Fruit fly (Drosophila melanogaster) whole organism, pupa: ENCODE data around the gene CG34179.

ENCODE experiments used
- CG10348 ChIP-seq: fragments of 200-800 bp; sonication (Bioruptor generic); IDR thresholded peaks from 2 replicates; pipeline ENCODE4 v1.3.6; 2022; ENCODE audit warnings: missing biosample characterization, missing genetic modification characterization
- CG12605 ChIP-seq: fragments of 200-800 bp; sonication (Bioruptor generic); IDR thresholded peaks from 2 replicates; pipeline ENCODE4 v1.3.6; 2022; ENCODE audit warnings: missing biosample characterization, missing genetic modification characterization
- CG13204 ChIP-seq: fragments of 200-800 bp; sonication (Bioruptor generic); optimal IDR thresholded peaks from 2 replicates; lab custom pipeline; 2018; ENCODE audit warnings: missing biosample characterization, mild to moderate bottlenecking, missing genetic modification characterization, moderate library complexity
- CG14655 ChIP-seq: fragments of 200-800 bp; sonication (Bioruptor generic); optimal IDR thresholded peaks from 3 replicates; lab custom pipeline; 2017; ENCODE audit warnings: mild to moderate bottlenecking, missing biosample characterization, missing genetic modification reagents, missing genetic modification characterization
- CG15710 ChIP-seq: fragments of 200-800 bp; sonication (Bioruptor generic); optimal IDR thresholded peaks from 2 replicates; lab custom pipeline; 2018; ENCODE audit warnings: missing biosample characterization, mild to moderate bottlenecking, missing genetic modification characterization, moderate library complexity
- CG17806 ChIP-seq: fragments of 200-800 bp; sonication (Bioruptor generic); optimal IDR thresholded peaks from 2 replicates; lab custom pipeline; 2018; ENCODE audit warnings: missing biosample characterization, mild to moderate bottlenecking, missing genetic modification characterization, moderate library complexity
- CG32121 ChIP-seq: fragments of 200-800 bp; sonication (Bioruptor generic); IDR thresholded peaks from 2 replicates; pipeline ENCODE4 v1.3.6; 2022; ENCODE audit warnings: missing biosample characterization, missing genetic modification characterization
- CG34367 ChIP-seq: fragments of 200-800 bp; sonication (Bioruptor generic); optimal IDR thresholded peaks from 2 replicates; lab custom pipeline; 2018; ENCODE audit warnings: missing biosample characterization, mild to moderate bottlenecking, missing genetic modification characterization
- CG4496 ChIP-seq: fragments of 200-800 bp; sonication (Bioruptor generic); IDR thresholded peaks from 3 replicates; pipeline ENCODE4 v1.3.6; 2022; ENCODE audit warnings: missing biosample characterization, missing genetic modification characterization
- CG8159 ChIP-seq: fragments of 200-800 bp; sonication (Bioruptor generic); optimal IDR thresholded peaks from 3 replicates; lab custom pipeline; 2018; ENCODE audit warnings: missing biosample characterization, mild to moderate bottlenecking, missing genetic modification characterization, moderate library complexity
- CG8301 ChIP-seq: fragments of 200-800 bp; sonication (Bioruptor generic); optimal IDR thresholded peaks from 2 replicates; lab custom pipeline; 2018; ENCODE audit warnings: missing biosample characterization, mild to moderate bottlenecking, missing genetic modification characterization
- CG9948 ChIP-seq: fragments of 200-800 bp; sonication (Bioruptor generic); optimal IDR thresholded peaks from 2 replicates; lab custom pipeline; 2018; ENCODE audit warnings: missing biosample characterization, mild to moderate bottlenecking, missing genetic modification characterization, moderate library complexity
- D1 ChIP-seq: fragments of 200-800 bp; sonication (Bioruptor generic); optimal IDR thresholded peaks from 2 replicates; lab custom pipeline; 2018; ENCODE audit warnings: missing biosample characterization, mild to moderate bottlenecking, missing genetic modification characterization, moderate library complexity
- EcR ChIP-seq: fragments of 200-800 bp; sonication (Bioruptor generic); optimal IDR thresholded peaks from 3 replicates; lab custom pipeline; 2019; ENCODE audit warnings: missing biosample characterization, missing genetic modification characterization, mild to moderate bottlenecking, moderate library complexity, missing genetic modification reagents
- Ets98B ChIP-seq: fragments of 200-800 bp; sonication (Bioruptor generic); IDR thresholded peaks from 2 replicates; pipeline ENCODE4 v1.3.6; 2022; ENCODE audit warnings: missing biosample characterization, missing genetic modification characterization
- Pif1A ChIP-seq: fragments of 200-800 bp; sonication (Bioruptor generic); optimal IDR thresholded peaks from 3 replicates; lab custom pipeline; 2016; ENCODE audit warnings: missing biosample characterization, missing genetic modification characterization
- Pif1B ChIP-seq: fragments of 200-800 bp; sonication (Bioruptor generic); optimal IDR thresholded peaks from 3 replicates; lab custom pipeline; 2016; ENCODE audit warnings: missing biosample characterization, missing genetic modification characterization
- Snoo ChIP-seq: fragments of 200-800 bp; sonication (Bioruptor generic); optimal IDR thresholded peaks from 3 replicates; lab custom pipeline; 2017; ENCODE audit warnings: missing biosample characterization, mild to moderate bottlenecking, missing genetic modification characterization, inconsistent platforms
- fd96Ca ChIP-seq: fragments of 200-800 bp; sonication (Bioruptor generic); IDR thresholded peaks from 3 replicates; pipeline ENCODE4 v1.3.6; 2022; ENCODE audit warnings: missing biosample characterization, missing genetic modification characterization
- gl ChIP-seq: fragments of 200-800 bp; sonication (Bioruptor generic); optimal IDR thresholded peaks from 2 replicates; lab custom pipeline; 2018; ENCODE audit warnings: missing biosample characterization, mild to moderate bottlenecking, missing genetic modification characterization
- rn ChIP-seq: fragments of 200-800 bp; sonication (Bioruptor generic); IDR thresholded peaks from 2 replicates; pipeline ENCODE4 v1.3.6; 2022; ENCODE audit warnings: missing biosample characterization, missing genetic modification characterization

CG34179 gene

dm6 chr2L:6081134-6081832, 32.8 kb upstream of the CG34179 start:
- TF ChIP-seq CG8159 (tag; lab: Kevin White, UChicago): no peak
- TF ChIP-seq CG34367 (tag; lab: Kevin White, UChicago): no peak
- TF ChIP-seq CG9948 (tag; lab: Kevin White, UChicago): no peak
- TF ChIP-seq gl (tag; lab: Kevin White, UChicago): no peak
- no peak for TF ChIP-seq Pif1A
- TF ChIP-seq fd96Ca (GFP tag; lab: Robert Waterston, UW): no peak
- TF ChIP-seq D1 (tag; lab: Kevin White, UChicago): no peak
- TF ChIP-seq EcR (GFP tag; lab: Kevin White, UChicago): peak; percentile 60
- TF ChIP-seq CG17806 (tag; lab: Kevin White, UChicago): no peak
- peak; percentile 30 for TF ChIP-seq Snoo (tag; lab: Kevin White, UChicago)
- TF ChIP-seq CG10348 (GFP tag; lab: Robert Waterston, UW): no peak
- no peak for TF ChIP-seq CG8301 (tag; lab: Kevin White, UChicago)
- TF ChIP-seq CG32121 (GFP tag; lab: Robert Waterston, UW): no peak
- TF ChIP-seq Pif1B: no peak
- TF ChIP-seq rn (GFP tag; lab: Robert Waterston, UW): no peak
- peak; percentile 42; the same call in 1 of the 3 replicates for TF ChIP-seq CG4496 (GFP tag; lab: Robert Waterston, UW)
- TF ChIP-seq CG12605 (GFP tag; lab: Robert Waterston, UW): no peak

DNA sequence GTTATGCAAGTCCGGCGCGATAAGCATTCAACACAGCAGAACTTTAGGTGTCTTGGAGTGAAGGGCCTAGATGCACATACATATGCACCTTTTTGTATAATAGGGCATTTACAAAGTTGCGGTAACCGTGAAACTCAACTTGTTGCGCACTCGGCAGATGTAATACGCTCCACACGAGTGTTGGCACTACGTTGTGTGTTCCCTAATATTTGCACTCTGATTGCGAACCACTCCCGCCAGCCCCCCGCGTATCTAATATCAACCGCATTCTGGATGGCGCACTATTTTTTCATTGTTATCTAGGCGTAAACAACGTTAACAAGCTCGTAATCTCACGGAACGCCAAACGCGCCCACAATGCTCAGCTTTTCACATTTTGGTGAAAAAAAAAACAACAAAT, 31.8 kb upstream of the CG34179 start:
- TF ChIP-seq CG13204 (GFP tag; lab: Kevin White, UChicago) (no peak), CG4496 (GFP tag; lab: Robert Waterston, UW) (0 out of 3 replicates have a peak, but pooled peaks have one; percentile 38), Ets98B (GFP tag; lab: Robert Waterston, UW) (no peak), fd96Ca (GFP tag; lab: Robert Waterston, UW) (0 out of 3 replicates have a peak, but pooled peaks have one; percentile 23)

dm6 chr2L:6078757-6079351, 30.3 kb upstream of the CG34179 start:
- TF ChIP-seq CG10348 (GFP tag; lab: Robert Waterston, UW) (no peak), CG8301 (tag; lab: Kevin White, UChicago) (peak; percentile 5), CG9948 (tag; lab: Kevin White, UChicago) (no peak), CG8159 (tag; lab: Kevin White, UChicago) (no peak), gl (tag; lab: Kevin White, UChicago) (peak; percentile 1), CG15710 (no peak), CG4496 (GFP tag; lab: Robert Waterston, UW) (peak; percentile 57), fd96Ca (GFP tag; lab: Robert Waterston, UW) (peak; percentile 29; the same call in 1 of the 3 replicates), CG12605 (GFP tag; lab: Robert Waterston, UW) (no peak), CG32121 (GFP tag; lab: Robert Waterston, UW) (peak; percentile 75), Snoo (tag; lab: Kevin White, UChicago) (peak; percentile 56), CG34367 (tag; lab: Kevin White, UChicago) (no peak), Pif1B (no peak), Pif1A (no peak), EcR (GFP tag; lab: Kevin White, UChicago) (peak; percentile 100), CG14655 (no peak), CG13204 (GFP tag; lab: Kevin White, UChicago) (peak; percentile 72), Ets98B (GFP tag; lab: Robert Waterston, UW) (peak; percentile 47; the same call in 1 of the 2 replicates), D1 (tag; lab: Kevin White, UChicago) (no peak), rn (GFP tag; lab: Robert Waterston, UW) (no peak), CG17806 (tag; lab: Kevin White, UChicago) (no peak)

DNA sequence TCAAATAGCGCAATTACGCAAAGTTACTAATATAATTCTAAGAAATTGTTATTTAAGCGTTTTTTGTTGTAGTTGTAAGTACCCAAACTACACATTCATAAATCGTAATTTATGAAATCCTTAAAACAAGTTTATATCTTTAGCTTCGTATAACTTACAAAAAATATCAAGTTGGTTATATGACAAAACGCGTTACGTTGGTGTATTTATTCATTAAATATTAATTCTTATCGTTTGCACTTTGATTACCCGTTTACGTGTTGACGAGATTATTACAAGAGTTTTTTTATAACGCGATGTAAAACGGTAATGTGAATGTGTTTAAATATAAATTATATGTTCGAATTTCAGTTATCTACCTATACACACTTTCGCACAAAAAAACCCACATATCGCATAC, 29.1 kb upstream of the CG34179 start:
- TF ChIP-seq Pif1A (no peak), Ets98B (GFP tag; lab: Robert Waterston, UW) (no peak), CG13204 (GFP tag; lab: Kevin White, UChicago) (no peak), CG15710 (no peak), fd96Ca (GFP tag; lab: Robert Waterston, UW) (no peak), CG8301 (tag; lab: Kevin White, UChicago) (no peak), EcR (GFP tag; lab: Kevin White, UChicago) (no peak), CG12605 (GFP tag; lab: Robert Waterston, UW) (no peak), CG34367 (tag; lab: Kevin White, UChicago) (no peak), D1 (tag; lab: Kevin White, UChicago) (no peak), CG4496 (GFP tag; lab: Robert Waterston, UW) (no peak), Snoo (tag; lab: Kevin White, UChicago) (no peak), rn (GFP tag; lab: Robert Waterston, UW) (no peak), CG17806 (tag; lab: Kevin White, UChicago) (no peak), CG32121 (GFP tag; lab: Robert Waterston, UW) (no peak), CG10348 (GFP tag; lab: Robert Waterston, UW) (no peak)

dm6 chr2L:6076829-6077364, 28.4 kb upstream of the CG34179 start:
- TF ChIP-seq Pif1B (no peak), fd96Ca (GFP tag; lab: Robert Waterston, UW) (no peak), CG34367 (tag; lab: Kevin White, UChicago) (no peak), D1 (tag; lab: Kevin White, UChicago) (no peak), CG10348 (GFP tag; lab: Robert Waterston, UW) (no peak), Snoo (tag; lab: Kevin White, UChicago) (no peak), CG4496 (GFP tag; lab: Robert Waterston, UW) (no peak), rn (GFP tag; lab: Robert Waterston, UW) (no peak), Pif1A (no peak)
